Fruit fly (Drosophila melanogaster): Measurements from ENCODE around the gene cnc.

The cnc gene

dm6 chr3R:23178052-23178591 lies 48.4 kb downstream of the cnc start:
- TF ChIP-seq CG8301 (tag; optimal IDR thresholded peaks at IDR 0.05) (no peak), CG10348 (GFP tag; IDR thresholded peaks at IDR 0.05) (no peak), Pif1B (GFP tag; optimal IDR thresholded peaks at IDR 0.05) (no peak), D1 (tag; optimal IDR thresholded peaks at IDR 0.05) (no peak), CG12605 (GFP tag; IDR thresholded peaks at IDR 0.05) (no peak), fd96Ca (GFP tag; IDR thresholded peaks at IDR 0.05) (no peak), CG32121 (GFP tag; IDR thresholded peaks at IDR 0.05) (0 out of 2 replicates have a peak, but pooled peaks have one; percentile 8)

DNA sequence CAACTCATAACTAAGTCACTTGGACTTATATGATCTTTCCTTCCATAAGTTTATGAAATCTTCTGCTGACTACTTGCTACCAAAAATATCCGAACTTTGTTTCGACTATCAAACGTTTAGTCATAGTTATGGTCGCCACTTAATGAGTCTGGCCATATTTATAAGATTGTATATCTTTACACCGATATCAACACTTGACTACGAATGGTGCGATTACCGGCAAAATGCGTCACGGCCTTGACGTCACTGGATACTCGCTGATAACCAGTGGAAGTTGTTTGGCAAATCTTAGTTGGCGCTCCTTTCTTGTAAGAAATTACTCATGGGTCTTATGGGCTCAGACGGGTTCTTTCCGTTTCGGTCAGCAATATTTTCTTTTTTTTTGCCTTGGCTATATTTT lies 49.1 kb downstream of the cnc start:
- TF ChIP-seq rn (GFP tag; IDR thresholded peaks at IDR 0.05) (no peak), CG13204 (GFP tag; optimal IDR thresholded peaks at IDR 0.05) (no peak), Snoo (tag; optimal IDR thresholded peaks at IDR 0.05) (no peak), CG9948 (tag; optimal IDR thresholded peaks at IDR 0.05) (no peak), fd96Ca (GFP tag; IDR thresholded peaks at IDR 0.05) (no peak), CG17806 (tag; optimal IDR thresholded peaks at IDR 0.05) (no peak), CG4496 (GFP tag; IDR thresholded peaks at IDR 0.05) (no peak), CG15710 (tag; optimal IDR thresholded peaks at IDR 0.05) (no peak), Pif1B (GFP tag; optimal IDR thresholded peaks at IDR 0.05) (no peak), gl (tag; optimal IDR thresholded peaks at IDR 0.05) (no peak), CG14655 (GFP tag; optimal IDR thresholded peaks at IDR 0.05) (no peak), CG8301 (tag; optimal IDR thresholded peaks at IDR 0.05) (no peak), EcR (GFP tag; optimal IDR thresholded peaks at IDR 0.05) (no peak), D1 (tag; optimal IDR thresholded peaks at IDR 0.05) (no peak), CG32121 (GFP tag; IDR thresholded peaks at IDR 0.05) (no peak), CG12605 (GFP tag; IDR thresholded peaks at IDR 0.05) (no peak), Ets98B (GFP tag; IDR thresholded peaks at IDR 0.05) (no peak), CG10348 (GFP tag; IDR thresholded peaks at IDR 0.05) (no peak)

dm6 chr3R:23176445-23177087 lies 49.9 kb downstream of the cnc start:
- TF ChIP-seq CG8159 (tag; optimal IDR thresholded peaks at IDR 0.05): no peak
- no peak for TF ChIP-seq CG17806 (tag; optimal IDR thresholded peaks at IDR 0.05)
- TF ChIP-seq Pif1B (GFP tag; optimal IDR thresholded peaks at IDR 0.05): peak; percentile 6
- no peak for TF ChIP-seq EcR (GFP tag; optimal IDR thresholded peaks at IDR 0.05)
- TF ChIP-seq Ets98B (GFP tag; IDR thresholded peaks at IDR 0.05): no peak
- TF ChIP-seq gl (tag; optimal IDR thresholded peaks at IDR 0.05): peak; percentile 14
- peak; percentile 40 for TF ChIP-seq Snoo (tag; optimal IDR thresholded peaks at IDR 0.05)
- TF ChIP-seq CG4496 (GFP tag; IDR thresholded peaks at IDR 0.05): no peak
- no peak for TF ChIP-seq CG14655 (GFP tag; optimal IDR thresholded peaks at IDR 0.05)
- TF ChIP-seq Pif1A (GFP tag; optimal IDR thresholded peaks at IDR 0.05): peak; percentile 39

DNA sequence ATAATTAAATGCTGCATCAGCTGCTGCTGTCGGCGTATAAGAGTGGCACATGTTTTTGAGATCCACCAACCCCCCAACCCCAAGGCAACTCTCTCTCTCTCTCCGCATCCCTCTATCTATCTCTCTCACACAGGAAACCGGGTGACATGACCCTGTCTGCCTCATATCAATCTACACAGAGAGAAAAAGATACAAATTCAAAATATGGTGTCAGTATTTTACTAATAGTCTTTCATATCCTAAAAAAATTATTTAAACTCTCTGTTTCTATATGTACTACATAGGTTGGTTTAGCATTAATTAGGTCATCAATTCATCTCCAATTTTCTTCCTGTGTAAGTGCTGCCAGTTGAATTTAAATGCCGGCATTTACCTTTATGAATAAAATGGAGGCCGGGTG lies 51.1 kb downstream of the cnc start:
- TF ChIP-seq CG10348 (GFP tag; IDR thresholded peaks at IDR 0.05) (no peak), CG14655 (GFP tag; optimal IDR thresholded peaks at IDR 0.05) (peak; percentile 84), fd96Ca (GFP tag; IDR thresholded peaks at IDR 0.05) (peak; percentile 77), CG34367 (tag; optimal IDR thresholded peaks at IDR 0.05) (peak; percentile 94), CG8301 (tag; optimal IDR thresholded peaks at IDR 0.05) (peak; percentile 83), gl (tag; optimal IDR thresholded peaks at IDR 0.05) (peak; percentile 78), rn (GFP tag; IDR thresholded peaks at IDR 0.05) (peak; percentile 80), CG9948 (tag; optimal IDR thresholded peaks at IDR 0.05) (peak; percentile 93), CG8159 (tag; optimal IDR thresholded peaks at IDR 0.05) (peak; percentile 94), CG32121 (GFP tag; IDR thresholded peaks at IDR 0.05) (peak; percentile 91), CG15710 (tag; optimal IDR thresholded peaks at IDR 0.05) (peak; percentile 95), D1 (tag; optimal IDR thresholded peaks at IDR 0.05) (peak; percentile 95), Pif1B (GFP tag; optimal IDR thresholded peaks at IDR 0.05) (peak; percentile 93), CG12605 (GFP tag; IDR thresholded peaks at IDR 0.05) (peak; percentile 89), CG4496 (GFP tag; IDR thresholded peaks at IDR 0.05) (peak; percentile 95), CG17806 (tag; optimal IDR thresholded peaks at IDR 0.05) (peak; percentile 96), Pif1A (GFP tag; optimal IDR thresholded peaks at IDR 0.05) (peak; percentile 95), EcR (GFP tag; optimal IDR thresholded peaks at IDR 0.05) (peak; percentile 65), Snoo (tag; optimal IDR thresholded peaks at IDR 0.05) (peak; percentile 95), CG13204 (GFP tag; optimal IDR thresholded peaks at IDR 0.05) (peak; percentile 78), Ets98B (GFP tag; IDR thresholded peaks at IDR 0.05) (peak; percentile 82)

DNA sequence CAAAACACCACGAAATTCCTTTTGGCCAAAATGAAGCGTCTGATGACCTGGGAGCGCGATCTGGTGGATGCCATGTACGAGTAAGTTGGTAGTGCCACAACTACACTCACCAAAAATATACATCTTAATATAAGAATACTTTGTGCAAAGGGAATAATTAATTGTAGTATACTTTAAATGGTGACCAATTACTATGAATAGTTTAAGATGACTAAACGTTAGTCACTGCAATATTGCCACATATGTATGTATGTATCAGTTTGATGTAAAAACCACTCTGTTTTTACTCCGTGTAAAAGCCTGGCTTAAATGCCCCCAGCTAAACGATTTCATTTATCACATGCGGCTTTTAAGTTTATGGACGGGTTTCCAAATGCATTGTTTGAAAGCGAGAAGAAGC lies 51.8 kb downstream of the cnc start:
- peak; percentile 25 for TF ChIP-seq D1 (tag; optimal IDR thresholded peaks at IDR 0.05)
- peak; percentile 76 for TF ChIP-seq CG9948 (tag; optimal IDR thresholded peaks at IDR 0.05)
- peak; percentile 45 for TF ChIP-seq CG17806 (tag; optimal IDR thresholded peaks at IDR 0.05)
- peak; percentile 69 for TF ChIP-seq CG34367 (tag; optimal IDR thresholded peaks at IDR 0.05)
- peak; percentile 69 for TF ChIP-seq Pif1A (GFP tag; optimal IDR thresholded peaks at IDR 0.05)
- TF ChIP-seq CG14655 (GFP tag; optimal IDR thresholded peaks at IDR 0.05): peak; percentile 72
- TF ChIP-seq fd96Ca (GFP tag; IDR thresholded peaks at IDR 0.05): 0 out of 3 replicates have a peak, but pooled peaks have one; percentile 48
- peak; percentile 5; the same call in 1 of the 3 replicates for TF ChIP-seq CG4496 (GFP tag; IDR thresholded peaks at IDR 0.05)
- TF ChIP-seq Ets98B (GFP tag; IDR thresholded peaks at IDR 0.05): no peak
- peak; percentile 67 for TF ChIP-seq CG15710 (tag; optimal IDR thresholded peaks at IDR 0.05)
- peak; percentile 62 for TF ChIP-seq CG8301 (tag; optimal IDR thresholded peaks at IDR 0.05)
- TF ChIP-seq CG32121 (GFP tag; IDR thresholded peaks at IDR 0.05): no peak
- TF ChIP-seq CG12605 (GFP tag; IDR thresholded peaks at IDR 0.05): no peak
- peak; percentile 78 for TF ChIP-seq CG8159 (tag; optimal IDR thresholded peaks at IDR 0.05)

Data from whole organism, pupa.